Worm (Caenorhabditis elegans) whole organism, L4/young adult: ENCODE data around the gene catp-8.

ENCODE experiments used
- W03F9.2 ChIP-seq: fragments of 150-350 bp; optimal IDR thresholded peaks from 2 replicates; lab custom pipeline; 2014; ENCODE audit warnings: missing biosample characterization, missing genetic modification characterization
- him-1 ChIP-seq: sonication (generic microtip); optimal IDR thresholded peaks from 2 replicates; lab custom pipeline; 2016; ENCODE audit warnings: missing genotype, missing genetic modification reagents, missing genetic modification characterization, missing compliant biosample characterization

ce11 chrIV:11492345-11492744 is 13.3 kb upstream of the catp-8 start:
- no peak for TF ChIP-seq him-1
- TF ChIP-seq W03F9.2 (tag; lab: Kevin White, UChicago) = no peak
